Worm (Caenorhabditis elegans) whole organism, young adult: ENCODE data around the gene ttc-39B.

Experiments
- B0336.3 ChIP-seq: fragments of 200-800 bp; sonication (Bioruptor generic); IDR thresholded peaks from 2 replicates; pipeline ENCODE4 v1.3.6; 2022; ENCODE audit warnings: missing genetic modification characterization, missing compliant biosample characterization
- F33H1.4 ChIP-seq: fragments of 200-800 bp; sonication (Bioruptor generic); IDR thresholded peaks from 2 replicates; pipeline ENCODE4 v1.3.6; 2022; ENCODE audit warnings: missing genetic modification reagents, missing genetic modification characterization, missing compliant biosample characterization
- F37B4.10 ChIP-seq: fragments of 200-800 bp; sonication (Bioruptor generic); IDR thresholded peaks from 2 replicates; pipeline ENCODE4 v1.3.6; 2022; ENCODE audit warnings: missing genetic modification characterization, missing compliant biosample characterization
- F39B2.1 ChIP-seq: fragments of 200-800 bp; sonication (Bioruptor generic); IDR thresholded peaks from 2 replicates; pipeline ENCODE4 v1.3.6; 2022; ENCODE audit warnings: missing genetic modification reagents, missing genetic modification characterization, missing compliant biosample characterization
- K12H6.12 ChIP-seq: fragments of 200-800 bp; sonication (Bioruptor generic); optimal IDR thresholded peaks from 2 replicates; lab custom pipeline; 2018; ENCODE audit warnings: mild to moderate bottlenecking, missing genetic modification characterization, missing compliant biosample characterization
- T26A5.8 ChIP-seq: sonication (generic microtip); optimal IDR thresholded peaks from 2 replicates; lab custom pipeline; 2016; ENCODE audit warnings: missing genetic modification characterization, missing compliant biosample characterization
- Y53G8AR.9 ChIP-seq: fragments of 200-800 bp; sonication (Bioruptor generic); conservative IDR thresholded peaks from 2 replicates; pipeline ENCODE4 v1.3.6; 2022; ENCODE audit warnings: missing genetic modification reagents, missing genetic modification characterization, missing compliant biosample characterization
- Y67H2A.10 ChIP-seq: fragments of 200-800 bp; sonication (Bioruptor generic); conservative IDR thresholded peaks from 2 replicates; pipeline ENCODE4 v1.3.6; 2022; ENCODE audit warnings: missing genetic modification reagents, missing genetic modification characterization, missing compliant biosample characterization
- Y95B8A.8 ChIP-seq: fragments of 200-800 bp; sonication (Bioruptor generic); IDR thresholded peaks from 2 replicates; pipeline ENCODE4 v1.3.6; 2022; ENCODE audit warnings: missing genetic modification reagents, missing genetic modification characterization, missing compliant biosample characterization
- atf-7 ChIP-seq: sonication (generic microtip); optimal IDR thresholded peaks from 2 replicates; lab custom pipeline; 2017; ENCODE audit warnings: mild to moderate bottlenecking, missing genetic modification characterization, missing compliant biosample characterization
- attf-5 ChIP-seq: fragments of 200-800 bp; sonication (Bioruptor generic); optimal IDR thresholded peaks from 2 replicates; lab custom pipeline; 2018; ENCODE audit warnings: mild to moderate bottlenecking, missing genetic modification characterization, missing compliant biosample characterization
- ccch-3 ChIP-seq: fragments of 200-800 bp; sonication (Bioruptor generic); optimal IDR thresholded peaks from 2 replicates; lab custom pipeline; 2018; ENCODE audit warnings: mild to moderate bottlenecking, missing genetic modification characterization, missing compliant biosample characterization
- cebp-1 ChIP-seq, 2 experiments: fragments of 200-800 bp in 1 of 2; sonication (Bioruptor generic) in 1 of 2; sonication (generic microtip) in 1 of 2; IDR thresholded peaks in 1 of 2; optimal IDR thresholded peaks in 1 of 2; 2 replicates each; pipeline versions ENCODE4 v1.3.6 to Lab custom; 2017 to 2022; ENCODE audit warnings: missing compliant biosample characterization in 2 of 2, missing genetic modification characterization in 2 of 2, mild to moderate bottlenecking in 1 of 2, missing genetic modification reagents in 1 of 2, moderate library complexity in 1 of 2
- ceh-100 ChIP-seq: fragments of 200-800 bp; sonication (Bioruptor generic); IDR thresholded peaks from 2 replicates; pipeline ENCODE4 v1.3.6; 2022; ENCODE audit warnings: missing genetic modification reagents, missing genetic modification characterization, missing compliant biosample characterization
- ceh-40 ChIP-seq: fragments of 200-800 bp; sonication (Bioruptor generic); IDR thresholded peaks from 2 replicates; pipeline ENCODE4 v1.3.6; 2022; ENCODE audit warnings: missing genetic modification characterization, missing compliant biosample characterization
- ceh-58 ChIP-seq: fragments of 200-800 bp; sonication (Bioruptor generic); IDR thresholded peaks from 2 replicates; pipeline ENCODE4 v1.3.6; 2022; ENCODE audit warnings: missing genetic modification characterization, missing compliant biosample characterization
- ceh-91 ChIP-seq: fragments of 200-800 bp; sonication (Bioruptor generic); IDR thresholded peaks from 2 replicates; pipeline ENCODE4 v1.3.6; 2022; ENCODE audit warnings: missing genetic modification reagents, missing genetic modification characterization, missing compliant biosample characterization
- die-1 ChIP-seq: sonication (generic microtip); optimal IDR thresholded peaks from 2 replicates; lab custom pipeline; 2016; ENCODE audit warnings: missing genotype, mild to moderate bottlenecking, missing genetic modification characterization, missing compliant biosample characterization
- efl-1 ChIP-seq: fragments of 150-350 bp; optimal IDR thresholded peaks from 2 replicates; lab custom pipeline; 2014; ENCODE audit warnings: missing biosample characterization, missing genetic modification reagents, missing genetic modification characterization
- egl-44 ChIP-seq: fragments of 200-800 bp; sonication (Bioruptor generic); IDR thresholded peaks from 2 replicates; pipeline ENCODE4 v1.3.6; 2022; ENCODE audit warnings: missing genetic modification reagents, missing genetic modification characterization, missing compliant biosample characterization
- egrh-3 ChIP-seq: fragments of 200-800 bp; sonication (Bioruptor generic); IDR thresholded peaks from 2 replicates; pipeline ENCODE4 v1.3.6; 2022; ENCODE audit warnings: missing genetic modification reagents, missing genetic modification characterization, missing compliant biosample characterization
- ekl-4 ChIP-seq: fragments of 200-800 bp; sonication (Bioruptor generic); IDR thresholded peaks from 2 replicates; pipeline ENCODE4 v1.3.6; 2022; ENCODE audit warnings: missing genetic modification reagents, missing genetic modification characterization, missing compliant biosample characterization
- ets-4 ChIP-seq: fragments of 200-800 bp; sonication (Bioruptor generic); optimal IDR thresholded peaks from 2 replicates; lab custom pipeline; 2018; ENCODE audit warnings: mild to moderate bottlenecking, missing genetic modification characterization, missing compliant biosample characterization
- fkh-3 ChIP-seq: sonication (generic microtip); optimal IDR thresholded peaks from 2 replicates; lab custom pipeline; 2016; ENCODE audit warnings: mild to moderate bottlenecking, missing genetic modification characterization, missing compliant biosample characterization
- gei-17 ChIP-seq: fragments of 200-800 bp; sonication (Bioruptor generic); optimal IDR thresholded peaks from 2 replicates; lab custom pipeline; 2018; ENCODE audit warnings: mild to moderate bottlenecking, missing genetic modification characterization, missing compliant biosample characterization
- hrde-1 ChIP-seq: sonication (generic microtip); optimal IDR thresholded peaks from 2 replicates; lab custom pipeline; 2016; ENCODE audit warnings: missing genetic modification characterization, mild to moderate bottlenecking, missing compliant biosample characterization, moderate library complexity, missing genotype, missing genetic modification reagents, borderline replicate concordance
- lin-35 ChIP-seq, 3 experiments: fragments of 150-350 bp in 2 of 3; sonication (generic microtip) in 1 of 3; optimal IDR thresholded peaks; 2 replicates each; lab custom pipeline; 2014 to 2018; ENCODE audit warnings: missing biosample characterization in 3 of 3, missing genetic modification characterization in 3 of 3, missing genetic modification reagents in 3 of 3
- lsl-1 ChIP-seq: fragments of 200-800 bp; sonication (Bioruptor generic); optimal IDR thresholded peaks from 2 replicates; lab custom pipeline; 2018; ENCODE audit warnings: mild to moderate bottlenecking, missing genetic modification characterization, moderate library complexity, missing compliant biosample characterization
- madf-6 ChIP-seq: fragments of 200-800 bp; sonication (Bioruptor generic); IDR thresholded peaks from 2 replicates; pipeline ENCODE4 v1.3.6; 2022; ENCODE audit warnings: missing genetic modification reagents, missing genetic modification characterization, missing compliant biosample characterization
- madf-8 ChIP-seq: fragments of 200-800 bp; sonication (Bioruptor generic); conservative IDR thresholded peaks from 2 replicates; pipeline ENCODE4 v1.3.6; 2022; ENCODE audit warnings: missing genetic modification reagents, missing genetic modification characterization, missing compliant biosample characterization
- mcd-1 ChIP-seq: fragments of 200-800 bp; sonication (Bioruptor generic); IDR thresholded peaks from 2 replicates; pipeline ENCODE4 v1.3.6; 2022; ENCODE audit warnings: missing genetic modification reagents, missing genetic modification characterization, missing compliant biosample characterization
- mes-4 ChIP-seq: sonication (generic microtip); optimal IDR thresholded peaks from 2 replicates; lab custom pipeline; 2016; ENCODE audit warnings: missing genotype, missing genetic modification characterization, missing compliant biosample characterization
- nfya-2 ChIP-seq: fragments of 200-800 bp; sonication (Bioruptor generic); IDR thresholded peaks from 2 replicates; pipeline ENCODE4 v1.3.6; 2022; ENCODE audit warnings: missing genetic modification reagents, missing genetic modification characterization, missing compliant biosample characterization
- nfyb-1 ChIP-seq: fragments of 200-800 bp; sonication (Bioruptor generic); IDR thresholded peaks from 2 replicates; pipeline ENCODE4 v1.3.6; 2022; ENCODE audit warnings: missing genetic modification reagents, missing genetic modification characterization, missing compliant biosample characterization
- nhr-80 ChIP-seq: sonication (generic microtip); optimal IDR thresholded peaks from 2 replicates; lab custom pipeline; 2016; ENCODE audit warnings: missing genetic modification characterization, missing compliant biosample characterization
- nhr-90 ChIP-seq: sonication (generic microtip); optimal IDR thresholded peaks from 2 replicates; lab custom pipeline; 2016; ENCODE audit warnings: missing genotype, mild to moderate bottlenecking, missing genetic modification characterization, missing compliant biosample characterization
- rcor-1 ChIP-seq: fragments of 200-800 bp; sonication (Bioruptor generic); IDR thresholded peaks from 2 replicates; pipeline ENCODE4 v1.3.6; 2022; ENCODE audit warnings: missing genetic modification reagents, missing genetic modification characterization, missing compliant biosample characterization
- snpc-1.3 ChIP-seq: sonication (generic microtip); optimal IDR thresholded peaks from 2 replicates; lab custom pipeline; 2017; ENCODE audit warnings: missing genetic modification characterization, mild to moderate bottlenecking, missing compliant biosample characterization, antibody characterized with exemption, moderate library complexity, missing genotype, missing genetic modification reagents; ENCODE audit not compliant: insufficient read depth
- snpc-3.4 ChIP-seq: sonication (generic microtip); optimal IDR thresholded peaks from 2 replicates; lab custom pipeline; 2017; ENCODE audit warnings: missing genetic modification characterization, mild to moderate bottlenecking, missing compliant biosample characterization, antibody characterized with exemption, moderate library complexity, missing genotype, missing genetic modification reagents
- tlf-1 ChIP-seq: fragments of 200-800 bp; sonication (Bioruptor generic); optimal IDR thresholded peaks from 2 replicates; lab custom pipeline; 2018; ENCODE audit warnings: mild to moderate bottlenecking, missing genetic modification characterization, missing compliant biosample characterization
- unc-62 ChIP-seq: fragments of 150-350 bp; optimal IDR thresholded peaks from 2 replicates; lab custom pipeline; 2014; ENCODE audit warnings: missing biosample characterization, missing genetic modification reagents, missing genetic modification characterization
- xnd-1 ChIP-seq: sonication (generic microtip); optimal IDR thresholded peaks from 2 replicates; lab custom pipeline; 2016; ENCODE audit warnings: missing genotype, missing genetic modification reagents, missing genetic modification characterization, missing compliant biosample characterization
- zim-3 ChIP-seq: sonication (generic microtip); optimal IDR thresholded peaks from 2 replicates; lab custom pipeline; 2017; ENCODE audit warnings: mild to moderate bottlenecking, missing genetic modification characterization, moderate library complexity, missing compliant biosample characterization
- ztf-26 ChIP-seq: sonication (generic microtip); optimal IDR thresholded peaks from 2 replicates; lab custom pipeline; 2017; ENCODE audit warnings: missing genetic modification characterization, missing compliant biosample characterization

ttc-39B gene

DNA sequence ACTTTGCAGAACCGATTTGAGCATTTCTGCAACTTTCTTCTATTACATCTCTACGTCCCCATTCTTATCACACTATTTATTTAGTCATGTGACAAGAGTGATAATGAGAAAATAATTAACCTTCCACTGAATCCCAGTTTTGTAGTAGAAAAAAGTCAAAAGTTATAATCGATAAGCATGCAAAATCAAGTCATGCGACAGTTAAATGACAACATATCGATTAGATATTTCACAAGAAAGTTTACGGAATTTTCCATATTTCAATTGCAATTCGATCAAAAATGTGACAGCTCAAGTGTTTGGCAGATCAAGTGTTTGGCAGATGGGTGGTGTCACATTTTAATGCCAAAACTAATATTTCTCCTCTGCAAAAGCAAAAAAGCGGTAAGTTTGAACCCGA lies 40.9 kb upstream of the ttc-39B start:
- TF ChIP-seq ekl-4 (GFP tag; lab: Robert Waterston, UW): 0 out of 2 replicates have a peak, but pooled peaks have one; percentile 6
- TF ChIP-seq fkh-3 (tag; lab: Kevin White, UChicago): no peak
- no peak for TF ChIP-seq nfya-2
- TF ChIP-seq Y53G8AR.9: 0 out of 2 replicates have a peak, but pooled peaks have one; percentile 9
- no peak for TF ChIP-seq nfyb-1 (GFP tag; lab: Robert Waterston, UW)
- TF ChIP-seq lin-35 (GFP tag; optimal IDR thresholded peaks at IDR 0.05; lab: Kevin White, UChicago): no peak
- TF ChIP-seq nhr-80 (tag; lab: Kevin White, UChicago): peak; percentile 81
- no peak for TF ChIP-seq egl-44
- no peak; the same call in 1 of the 2 replicates for TF ChIP-seq cebp-1 (GFP tag; IDR thresholded peaks at IDR 0.05; lab: Robert Waterston, UW)
- peak; percentile 83 for TF ChIP-seq cebp-1 (tag; optimal IDR thresholded peaks at IDR 0.05; lab: Kevin White, UChicago)
- no peak for TF ChIP-seq Y95B8A.8 (GFP tag; lab: Robert Waterston, UW)
- no peak for TF ChIP-seq T26A5.8 (tag; lab: Kevin White, UChicago)
- TF ChIP-seq unc-62 (GFP tag; lab: Kevin White, UChicago): peak; percentile 64
- TF ChIP-seq attf-5 (GFP tag; lab: Kevin White, UChicago): peak; percentile 27
- peak; percentile 18; the same call in 1 of the 2 replicates for TF ChIP-seq mcd-1 (GFP tag; lab: Robert Waterston, UW)
- peak; percentile 44; the same call in 1 of the 2 replicates for TF ChIP-seq madf-6 (GFP tag; lab: Robert Waterston, UW)
- TF ChIP-seq B0336.3: peak; percentile 67
- no peak for TF ChIP-seq madf-8 (GFP tag; lab: Robert Waterston, UW)
- peak; percentile 11 for TF ChIP-seq hrde-1
- TF ChIP-seq, all 124 proteins: peak for 10

DNA sequence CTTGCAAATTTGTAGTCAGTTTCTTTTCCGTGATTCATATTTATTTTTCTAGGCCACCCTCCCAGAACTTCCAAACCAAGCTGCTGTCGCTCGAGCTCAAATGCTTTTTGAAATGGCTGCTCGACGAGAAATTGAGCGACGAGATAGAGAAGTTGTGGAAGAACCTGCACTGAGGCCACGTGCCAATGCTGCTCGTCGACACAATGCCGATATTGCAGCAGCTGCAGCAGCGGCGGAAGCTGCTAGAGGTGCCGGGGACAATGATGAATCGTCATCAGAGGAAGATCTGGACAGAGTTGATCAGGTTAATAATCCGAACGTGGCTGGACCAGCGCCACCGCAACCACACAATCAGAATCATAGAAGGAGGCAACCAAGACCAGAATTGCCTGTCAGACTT lies 39.6 kb upstream of the ttc-39B start:
- TF ChIP-seq rcor-1 (no peak), egrh-3 (GFP tag; lab: Robert Waterston, UW) (peak; percentile 37; the same call in 1 of the 2 replicates), mcd-1 (GFP tag; lab: Robert Waterston, UW) (peak; percentile 40; the same call in 1 of the 2 replicates), snpc-3.4 (no peak), ceh-40 (GFP tag; lab: Robert Waterston, UW) (no peak), ceh-58 (0 out of 2 replicates have a peak, but pooled peaks have one; percentile 60)

DNA sequence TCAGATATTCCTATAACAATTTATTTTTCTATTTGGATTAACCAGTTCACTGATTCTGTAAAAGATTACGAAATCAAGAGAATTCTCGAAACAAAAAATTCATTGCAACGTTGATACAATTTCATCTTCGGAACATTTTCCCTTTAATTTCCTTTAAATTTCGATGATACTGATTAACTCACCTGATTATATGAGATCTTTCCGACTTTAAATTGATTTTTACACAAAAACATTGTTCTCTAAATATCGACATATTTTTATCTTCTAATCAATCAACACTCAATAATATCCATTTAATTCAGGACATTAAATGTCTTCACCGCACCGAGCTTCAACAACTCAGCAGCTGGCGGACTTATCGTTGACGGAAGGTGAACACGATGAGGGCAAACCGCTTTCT lies 37.2 kb upstream of the ttc-39B start, which contains the start of gene lin-23:
Gene lin-23, plus strand, starts transcription at position 301 of the 400 bp plus-strand sequence.
- TF ChIP-seq ccch-3: no peak
- no peak for TF ChIP-seq F37B4.10
- no peak for TF ChIP-seq nhr-90 (tag; lab: Kevin White, UChicago)
- no peak for TF ChIP-seq tlf-1
- no peak for TF ChIP-seq F39B2.1 (GFP tag; lab: Robert Waterston, UW)
- TF ChIP-seq die-1 (tag; lab: Kevin White, UChicago): no peak
- no peak for TF ChIP-seq Y67H2A.10 (GFP tag; lab: Robert Waterston, UW)

DNA sequence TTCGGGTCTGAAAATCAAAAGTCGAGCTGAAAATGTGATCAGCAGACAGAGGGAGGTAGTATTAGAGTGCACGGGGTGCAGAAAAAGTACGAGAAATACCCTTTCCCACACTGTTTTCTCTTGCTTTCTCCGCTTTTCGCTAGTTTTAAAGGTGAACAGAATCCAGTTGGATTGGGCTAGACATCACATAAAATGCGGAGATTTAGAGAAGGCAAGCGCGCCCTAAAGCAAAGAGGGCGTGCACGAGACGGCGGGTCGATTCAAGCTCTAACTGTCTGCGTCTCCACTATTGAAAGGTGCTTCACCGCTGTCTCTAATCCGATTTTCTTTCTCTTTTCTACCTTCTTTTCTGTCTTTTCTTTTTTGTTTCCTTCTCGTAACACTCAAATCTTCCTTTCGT lies 36.3 kb upstream of the ttc-39B start:
- TF ChIP-seq K12H6.12 (tag; lab: Kevin White, UChicago): peak; percentile 68
- peak; percentile 68; the same call in 1 of the 2 replicates for TF ChIP-seq Y95B8A.8 (GFP tag; lab: Robert Waterston, UW)
- TF ChIP-seq efl-1 (GFP tag; lab: Kevin White, UChicago): peak; percentile 57
- peak; percentile 75 for TF ChIP-seq lsl-1 (GFP tag; lab: Kevin White, UChicago)
- TF ChIP-seq ekl-4 (GFP tag; lab: Robert Waterston, UW): peak; percentile 59; the same call in 1 of the 2 replicates
- TF ChIP-seq ccch-3: no peak
- no peak for TF ChIP-seq mes-4 (tag; lab: Kevin White, UChicago)
- peak; percentile 31 for TF ChIP-seq atf-7 (tag; lab: Kevin White, UChicago)
- TF ChIP-seq nhr-80 (tag; lab: Kevin White, UChicago): peak; percentile 79
- no peak for TF ChIP-seq ets-4
- peak; percentile 48; the same call in 1 of the 2 replicates for TF ChIP-seq ceh-91 (GFP tag; lab: Robert Waterston, UW)
- peak; percentile 38 for TF ChIP-seq snpc-1.3 (tag; lab: Kevin White, UChicago)
- TF ChIP-seq egrh-3 (GFP tag; lab: Robert Waterston, UW): peak; percentile 41; the same call in 1 of the 2 replicates
- peak; percentile 18 for TF ChIP-seq xnd-1 (tag; lab: Kevin White, UChicago)
- no peak for TF ChIP-seq zim-3
- peak; percentile 20 for TF ChIP-seq ztf-26 (tag; lab: Kevin White, UChicago)
- TF ChIP-seq F33H1.4 (GFP tag; lab: Robert Waterston, UW): peak; percentile 73
- peak; percentile 66 for TF ChIP-seq ceh-100 (GFP tag; lab: Robert Waterston, UW)
- TF ChIP-seq gei-17 (GFP tag; lab: Kevin White, UChicago): peak; percentile 3
